Fruit fly (Drosophila melanogaster) whole organism, embryonic: ENCODE measurements around the gene CG1774.

Experiments used
- CG11247 ChIP-seq: fragments of 200-800 bp; sonication (Bioruptor generic); IDR thresholded peaks from 2 replicates; pipeline ENCODE4 v1.3.6; 2022; ENCODE audit warnings: missing biosample characterization, missing genetic modification characterization
- CG32767 ChIP-seq: fragments of 200-800 bp; sonication (Bioruptor generic); IDR thresholded peaks from 2 replicates; pipeline ENCODE4 v1.3.6; 2022; ENCODE audit warnings: missing biosample characterization, missing genetic modification characterization
- CG34422 ChIP-seq: fragments of 200-800 bp; sonication (Bioruptor generic); IDR thresholded peaks from 3 replicates; pipeline ENCODE4 v1.3.6; 2022; ENCODE audit warnings: missing biosample characterization, missing genetic modification characterization
- Chrac-16 ChIP-seq: fragments of 200-800 bp; sonication (Bioruptor generic); optimal IDR thresholded peaks from 3 replicates; lab custom pipeline; 2016; ENCODE audit warnings: missing biosample characterization, missing genetic modification characterization
- Doc3 ChIP-seq: fragments of 200-800 bp; sonication (Bioruptor generic); IDR thresholded peaks from 3 replicates; pipeline ENCODE4 v1.3.6; 2022; ENCODE audit warnings: missing biosample characterization, missing genetic modification characterization; ENCODE audit not compliant: partially characterized antibody
- Hand ChIP-seq: fragments of 200-800 bp; sonication (Bioruptor generic); optimal IDR thresholded peaks from 2 replicates; lab custom pipeline; 2017; ENCODE audit warnings: mild to moderate bottlenecking, missing biosample characterization, missing genetic modification reagents, missing genetic modification characterization
- MESR4 ChIP-seq: fragments of 200-800 bp; sonication (Bioruptor generic); optimal IDR thresholded peaks from 2 replicates; lab custom pipeline; 2018; ENCODE audit warnings: missing biosample characterization, mild to moderate bottlenecking, missing genetic modification characterization, moderate library complexity
- Oaz ChIP-seq: fragments of 200-800 bp; sonication (Bioruptor generic); IDR thresholded peaks from 2 replicates; pipeline ENCODE4 v1.3.6; 2022; ENCODE audit warnings: missing biosample characterization, missing genetic modification characterization
- ab ChIP-seq: fragments of 200-800 bp; sonication (Bioruptor generic); optimal IDR thresholded peaks from 2 replicates; lab custom pipeline; 2016; ENCODE audit warnings: missing biosample characterization, missing genetic modification characterization
- crc ChIP-seq: fragments of 200-800 bp; sonication (Bioruptor generic); optimal IDR thresholded peaks from 2 replicates; lab custom pipeline; 2016; ENCODE audit warnings: missing biosample characterization, missing genetic modification characterization
- ken ChIP-seq: fragments of 200-800 bp; sonication (Bioruptor generic); IDR thresholded peaks from 3 replicates; pipeline ENCODE4 v1.3.6; 2022; ENCODE audit warnings: missing biosample characterization, missing genetic modification characterization
- nerfin-1 ChIP-seq: fragments of 200-800 bp; sonication (Bioruptor generic); optimal IDR thresholded peaks from 3 replicates; lab custom pipeline; 2019; ENCODE audit warnings: missing biosample characterization, mild to moderate bottlenecking, missing genetic modification characterization, moderate library complexity
- pnt ChIP-seq: fragments of 200-800 bp; sonication (Bioruptor generic); optimal IDR thresholded peaks from 3 replicates; lab custom pipeline; 2016; ENCODE audit warnings: missing biosample characterization, missing genetic modification characterization
- sisA ChIP-seq: fragments of 200-800 bp; sonication (Bioruptor generic); IDR thresholded peaks from 2 replicates; pipeline ENCODE4 v1.3.6; 2022; ENCODE audit warnings: missing biosample characterization, missing genetic modification characterization

DNA sequence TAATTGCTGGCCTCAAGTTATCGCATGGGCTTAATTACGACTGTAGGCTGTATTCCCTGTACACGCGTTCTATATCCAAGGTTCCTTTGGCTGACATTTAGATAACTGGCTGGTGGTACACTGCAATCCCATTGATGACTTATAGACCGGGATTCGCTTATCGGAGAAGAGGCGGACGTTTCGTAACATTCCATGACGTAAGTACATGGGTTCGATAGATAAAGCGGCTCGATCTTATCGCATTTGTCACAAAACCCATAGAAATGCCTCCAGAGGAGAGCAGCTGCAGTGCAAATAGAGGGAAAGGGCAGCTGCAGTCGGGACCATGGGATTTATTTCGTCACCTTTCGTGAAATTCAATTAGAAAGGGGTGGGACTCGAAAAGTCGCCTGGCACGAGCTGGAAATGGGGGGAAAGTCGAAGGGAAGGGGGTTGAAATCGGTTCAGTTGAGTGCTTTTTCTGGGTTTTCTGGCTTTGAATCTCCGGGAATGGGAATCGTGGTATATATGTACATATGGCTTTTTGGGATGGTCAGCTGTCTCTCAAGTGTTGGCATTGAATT lies 14.8 kb downstream of the CG1774 start:
- TF ChIP-seq Doc3 (GFP tag; lab: Robert Waterston, UW): no peak
- no peak for TF ChIP-seq sisA (GFP tag; lab: Robert Waterston, UW)
- TF ChIP-seq ab (GFP tag; lab: Kevin White, UChicago): no peak
- TF ChIP-seq Hand (GFP tag; lab: Kevin White, UChicago): no peak
- no peak for TF ChIP-seq CG34422 (GFP tag; lab: Robert Waterston, UW)
- TF ChIP-seq Oaz (GFP tag; lab: Robert Waterston, UW): no peak
- TF ChIP-seq MESR4 (GFP tag; lab: Kevin White, UChicago): no peak
- TF ChIP-seq CG11247 (GFP tag; lab: Robert Waterston, UW): no peak
- no peak for TF ChIP-seq ken (GFP tag; lab: Robert Waterston, UW)
- TF ChIP-seq crc (GFP tag; lab: Kevin White, UChicago): no peak
- TF ChIP-seq pnt (GFP tag; lab: Kevin White, UChicago): no peak
- TF ChIP-seq nerfin-1 (tag; lab: Kevin White, UChicago): peak; percentile 80
- TF ChIP-seq Chrac-16 (GFP tag; lab: Kevin White, UChicago): no peak
- TF ChIP-seq CG32767 (GFP tag; lab: Robert Waterston, UW): no peak
